Fruit fly (Drosophila melanogaster): ENCODE data around the gene CG1951.

The CG1951 gene

dm6 chr3R:29064682-29065100 is 37.7 kb downstream of the CG1951 start:
- TF ChIP-seq Hr83 (GFP tag; optimal IDR thresholded peaks at IDR 0.05; ENCODE audit: poor library complexity, severe bottlenecking) (no peak), CrebA (GFP tag; optimal IDR thresholded peaks at IDR 0.05; ENCODE audit: borderline replicate concordance) (no peak), CG9705 (GFP tag; optimal IDR thresholded peaks at IDR 0.05) (no peak), ey (GFP tag; optimal IDR thresholded peaks at IDR 0.05) (peak; percentile 5), fru (GFP tag; optimal IDR thresholded peaks at IDR 0.05) (peak; percentile 54), tai (GFP tag; optimal IDR thresholded peaks at IDR 0.05) (no peak), Rel (GFP tag; optimal IDR thresholded peaks at IDR 0.05) (no peak), Rel (tag; optimal IDR thresholded peaks at IDR 0.05) (no peak), dl (GFP tag; optimal IDR thresholded peaks at IDR 0.05; ENCODE audit: insufficient read depth in 1 of 2, partially characterized antibody in 2 of 2) (peak in 1 of 2 experiments; percentile 84), Hr78 (GFP tag; optimal IDR thresholded peaks at IDR 0.05) (no peak), Dif (GFP tag; optimal IDR thresholded peaks at IDR 0.05; ENCODE audit: partially characterized antibody) (peak; percentile 64), Sp1 (GFP tag; optimal IDR thresholded peaks at IDR 0.05) (no peak), h (GFP tag; optimal IDR thresholded peaks at IDR 0.05) (peak; percentile 32), dsf (GFP tag; optimal IDR thresholded peaks at IDR 0.05; ENCODE audit: borderline replicate concordance) (no peak), sv (GFP tag; optimal IDR thresholded peaks at IDR 0.05) (no peak), brk (GFP tag; optimal IDR thresholded peaks at IDR 0.05) (no peak), HLH106 (tag; optimal IDR thresholded peaks at IDR 0.05) (no peak), usp (GFP tag; optimal IDR thresholded peaks at IDR 0.05) (no peak), woc (GFP tag; optimal IDR thresholded peaks at IDR 0.05) (no peak), GATAd (GFP tag; optimal IDR thresholded peaks at IDR 0.05) (no peak), Vsx2 (GFP tag; optimal IDR thresholded peaks at IDR 0.05; ENCODE audit: partially characterized antibody) (no peak), jim (GFP tag; optimal IDR thresholded peaks at IDR 0.05) (no peak), lola (GFP tag; optimal IDR thresholded peaks at IDR 0.05) (no peak), foxo (GFP tag; optimal IDR thresholded peaks at IDR 0.05) (peak in 1 of 2 experiments; percentile 37), Mio (GFP tag; optimal IDR thresholded peaks at IDR 0.05) (no peak), psq (GFP tag; optimal IDR thresholded peaks at IDR 0.05) (no peak), OdsH (GFP tag; optimal IDR thresholded peaks at IDR 0.05) (peak; percentile 10), N (GFP tag; optimal IDR thresholded peaks at IDR 0.05) (no peak), dmrt93B (GFP tag; optimal IDR thresholded peaks at IDR 0.05) (no peak), Abd-B (GFP tag; optimal IDR thresholded peaks at IDR 0.05) (no peak), CG32264 (GFP tag; optimal IDR thresholded peaks at IDR 0.05) (no peak), rgr (GFP tag; optimal IDR thresholded peaks at IDR 0.05) (peak; percentile 34), Dfd (GFP tag; optimal IDR thresholded peaks at IDR 0.05) (no peak), sage (GFP tag; optimal IDR thresholded peaks at IDR 0.05) (no peak), Hnf4 (GFP tag; optimal IDR thresholded peaks at IDR 0.05) (peak; percentile 18), Jra (GFP tag; optimal IDR thresholded peaks at IDR 0.05) (no peak), pan (optimal IDR thresholded peaks at IDR 0.05) (no peak), Myc (optimal IDR thresholded peaks at IDR 0.05) (no peak), br (GFP tag; optimal IDR thresholded peaks at IDR 0.05) (peak; percentile 57)

dm6 chr3R:29066285-29066684 is 39.2 kb downstream of the CG1951 start:
- TF ChIP-seq lola (GFP tag; optimal IDR thresholded peaks at IDR 0.05) = no peak
- no peak for TF ChIP-seq HLH106 (tag; optimal IDR thresholded peaks at IDR 0.05)
- no peak for TF ChIP-seq CG32264 (GFP tag; optimal IDR thresholded peaks at IDR 0.05)
- no peak for TF ChIP-seq h (GFP tag; optimal IDR thresholded peaks at IDR 0.05)
- no peak for TF ChIP-seq Abd-B (GFP tag; optimal IDR thresholded peaks at IDR 0.05)
- no peak for TF ChIP-seq Sp1 (GFP tag; optimal IDR thresholded peaks at IDR 0.05)
- no peak for TF ChIP-seq jim (GFP tag; optimal IDR thresholded peaks at IDR 0.05)
- TF ChIP-seq Hr78 (GFP tag; optimal IDR thresholded peaks at IDR 0.05) = no peak

- TF ChIP-seq HLH106 (tag; optimal IDR thresholded peaks at IDR 0.05) (no peak), Sp1 (GFP tag; optimal IDR thresholded peaks at IDR 0.05) (peak; percentile 9), rgr (GFP tag; optimal IDR thresholded peaks at IDR 0.05) (no peak), h (GFP tag; optimal IDR thresholded peaks at IDR 0.05) (peak; percentile 34), Hr78 (GFP tag; optimal IDR thresholded peaks at IDR 0.05) (no peak), Rel (GFP tag; optimal IDR thresholded peaks at IDR 0.05) (no peak), Rel (tag; optimal IDR thresholded peaks at IDR 0.05) (peak; percentile 29), fru (GFP tag; optimal IDR thresholded peaks at IDR 0.05) (peak; percentile 28)
These were observed 40.1 kb downstream of the CG1951 start for dm6 chr3R:29067091-29067490.

Data from whole organism, wandering third instar larva.